Worm (Caenorhabditis elegans) whole organism, young adult: ENCODE data around the gene srbc-63.

Source experiments
- B0019.2 ChIP-seq: fragments of 200-800 bp; sonication (Bioruptor generic); conservative IDR thresholded peaks from 2 replicates; pipeline ENCODE4 v1.3.6; 2022; ENCODE audit warnings: missing genetic modification reagents, missing genetic modification characterization, missing compliant biosample characterization
- F22D6.2 ChIP-seq: sonication (generic microtip); optimal IDR thresholded peaks from 2 replicates; lab custom pipeline; 2016; ENCODE audit warnings: mild to moderate bottlenecking, missing genetic modification characterization, missing compliant biosample characterization
- T07F8.4 ChIP-seq: sonication (generic microtip); optimal IDR thresholded peaks from 2 replicates; lab custom pipeline; 2016; ENCODE audit warnings: mild to moderate bottlenecking, missing genetic modification characterization, moderate library complexity, missing compliant biosample characterization
- Y53G8AR.9 ChIP-seq: fragments of 200-800 bp; sonication (Bioruptor generic); conservative IDR thresholded peaks from 2 replicates; pipeline ENCODE4 v1.3.6; 2022; ENCODE audit warnings: missing genetic modification reagents, missing genetic modification characterization, missing compliant biosample characterization
- Y67H2A.10 ChIP-seq: fragments of 200-800 bp; sonication (Bioruptor generic); conservative IDR thresholded peaks from 2 replicates; pipeline ENCODE4 v1.3.6; 2022; ENCODE audit warnings: missing genetic modification reagents, missing genetic modification characterization, missing compliant biosample characterization
- Y79H2A.3 ChIP-seq: fragments of 200-800 bp; sonication (Bioruptor generic); conservative IDR thresholded peaks from 2 replicates; pipeline ENCODE4 v1.3.6; 2022; ENCODE audit warnings: missing genetic modification reagents, missing genetic modification characterization, missing compliant biosample characterization
- akir-1 ChIP-seq: fragments of 200-800 bp; sonication (Bioruptor generic); optimal IDR thresholded peaks from 2 replicates; lab custom pipeline; 2018; ENCODE audit warnings: mild to moderate bottlenecking, missing genetic modification characterization, moderate library complexity, missing compliant biosample characterization
- attf-6 ChIP-seq: fragments of 200-800 bp; sonication (Bioruptor generic); IDR thresholded peaks from 2 replicates; pipeline ENCODE4 v1.3.6; 2022; ENCODE audit warnings: missing genetic modification reagents, missing genetic modification characterization, missing compliant biosample characterization
- bed-2 ChIP-seq: fragments of 200-800 bp; sonication (Bioruptor generic); IDR thresholded peaks from 2 replicates; pipeline ENCODE4 v1.3.6; 2022; ENCODE audit warnings: missing genetic modification reagents, missing genetic modification characterization, missing compliant biosample characterization
- cebp-2 ChIP-seq: fragments of 200-800 bp; sonication (Bioruptor generic); IDR thresholded peaks from 2 replicates; pipeline ENCODE4 v1.3.6; 2022; ENCODE audit warnings: missing genetic modification characterization, missing compliant biosample characterization
- dpl-1 ChIP-seq: fragments of 150-350 bp; optimal IDR thresholded peaks from 2 replicates; lab custom pipeline; 2014; ENCODE audit warnings: missing biosample characterization, missing genetic modification reagents, missing genetic modification characterization
- ets-4 ChIP-seq: fragments of 200-800 bp; sonication (Bioruptor generic); optimal IDR thresholded peaks from 2 replicates; lab custom pipeline; 2018; ENCODE audit warnings: mild to moderate bottlenecking, missing genetic modification characterization, missing compliant biosample characterization
- gei-17 ChIP-seq: fragments of 200-800 bp; sonication (Bioruptor generic); optimal IDR thresholded peaks from 2 replicates; lab custom pipeline; 2018; ENCODE audit warnings: mild to moderate bottlenecking, missing genetic modification characterization, missing compliant biosample characterization
- him-1 ChIP-seq: sonication (generic microtip); optimal IDR thresholded peaks from 2 replicates; lab custom pipeline; 2016; ENCODE audit warnings: missing genotype, missing genetic modification reagents, missing genetic modification characterization, missing compliant biosample characterization
- hlh-12 ChIP-seq: sonication (generic microtip); optimal IDR thresholded peaks from 2 replicates; lab custom pipeline; 2016; ENCODE audit warnings: missing genetic modification characterization, missing compliant biosample characterization
- hrde-1 ChIP-seq: sonication (generic microtip); optimal IDR thresholded peaks from 2 replicates; lab custom pipeline; 2016; ENCODE audit warnings: missing genetic modification characterization, mild to moderate bottlenecking, missing compliant biosample characterization, moderate library complexity, missing genotype, missing genetic modification reagents, borderline replicate concordance
- let-607 ChIP-seq, 2 experiments: fragments of 200-800 bp in 1 of 2; sonication (Bioruptor generic) in 1 of 2; sonication (generic microtip) in 1 of 2; optimal IDR thresholded peaks; 2 replicates each; lab custom pipeline; 2016 to 2018; ENCODE audit warnings: mild to moderate bottlenecking in 2 of 2, missing compliant biosample characterization in 2 of 2, missing genetic modification characterization in 2 of 2, moderate library complexity in 2 of 2, missing genotype in 1 of 2
- lsl-1 ChIP-seq: fragments of 200-800 bp; sonication (Bioruptor generic); optimal IDR thresholded peaks from 2 replicates; lab custom pipeline; 2018; ENCODE audit warnings: mild to moderate bottlenecking, missing genetic modification characterization, moderate library complexity, missing compliant biosample characterization
- lsy-27 ChIP-seq: sonication (generic microtip); optimal IDR thresholded peaks from 2 replicates; lab custom pipeline; 2017; ENCODE audit warnings: missing genetic modification characterization, mild to moderate bottlenecking, missing compliant biosample characterization, antibody characterized with exemption, missing genotype, borderline replicate concordance; ENCODE audit not compliant: insufficient read depth
- madf-3 ChIP-seq: fragments of 200-800 bp; sonication (Bioruptor generic); IDR thresholded peaks from 2 replicates; pipeline ENCODE4 v1.3.6; 2022; ENCODE audit warnings: missing genetic modification reagents, missing genetic modification characterization, missing compliant biosample characterization
- mxl-1 ChIP-seq: sonication (generic microtip); optimal IDR thresholded peaks from 2 replicates; lab custom pipeline; 2016; ENCODE audit warnings: missing genetic modification characterization, missing compliant biosample characterization
- nfya-1 ChIP-seq: sonication (generic microtip); optimal IDR thresholded peaks from 2 replicates; lab custom pipeline; 2017; ENCODE audit warnings: antibody characterized with exemption, missing compliant biosample characterization, missing genetic modification characterization, borderline replicate concordance; ENCODE audit not compliant: insufficient read depth
- nhr-179 ChIP-seq: sonication (generic microtip); optimal IDR thresholded peaks from 2 replicates; lab custom pipeline; 2016; ENCODE audit warnings: mild to moderate bottlenecking, missing genetic modification characterization, missing compliant biosample characterization
- nhr-27 ChIP-seq: fragments of 200-800 bp; sonication (Bioruptor generic); optimal IDR thresholded peaks from 2 replicates; lab custom pipeline; 2018; ENCODE audit warnings: mild to moderate bottlenecking, missing genetic modification characterization, moderate library complexity, missing compliant biosample characterization
- nhr-80 ChIP-seq: sonication (generic microtip); optimal IDR thresholded peaks from 2 replicates; lab custom pipeline; 2016; ENCODE audit warnings: missing genetic modification characterization, missing compliant biosample characterization
- pha-4 ChIP-seq: fragments of 150-350 bp; sonication (generic microtip); optimal IDR thresholded peaks from 2 replicates; lab custom pipeline; 2014; ENCODE audit warnings: missing biosample characterization, missing genetic modification reagents, missing genetic modification characterization
- snpc-3.4 ChIP-seq: sonication (generic microtip); optimal IDR thresholded peaks from 2 replicates; lab custom pipeline; 2017; ENCODE audit warnings: missing genetic modification characterization, mild to moderate bottlenecking, missing compliant biosample characterization, antibody characterized with exemption, moderate library complexity, missing genotype, missing genetic modification reagents
- sptf-2 ChIP-seq: fragments of 200-800 bp; sonication (Bioruptor generic); optimal IDR thresholded peaks from 2 replicates; lab custom pipeline; 2018; ENCODE audit warnings: mild to moderate bottlenecking, missing genetic modification characterization, missing compliant biosample characterization
- zfh-2 ChIP-seq: fragments of 200-800 bp; sonication (Bioruptor generic); conservative IDR thresholded peaks from 2 replicates; pipeline ENCODE4 v1.3.6; 2022; ENCODE audit warnings: missing genetic modification reagents, missing genetic modification characterization, missing compliant biosample characterization
- ztf-18 ChIP-seq: sonication (generic microtip); optimal IDR thresholded peaks from 2 replicates; lab custom pipeline; 2016; ENCODE audit warnings: missing genotype, mild to moderate bottlenecking, missing genetic modification characterization, missing compliant biosample characterization
- ztf-25 ChIP-seq: fragments of 200-800 bp; sonication (Bioruptor generic); IDR thresholded peaks from 2 replicates; pipeline ENCODE4 v1.3.6; 2022; ENCODE audit warnings: missing genetic modification reagents, missing genetic modification characterization, missing compliant biosample characterization
- ztf-28 ChIP-seq: fragments of 200-800 bp; sonication (Bioruptor generic); IDR thresholded peaks from 2 replicates; pipeline ENCODE4 v1.3.6; 2022; ENCODE audit warnings: missing genetic modification reagents, missing genetic modification characterization, missing compliant biosample characterization
- ztf-3 ChIP-seq: fragments of 200-800 bp; sonication (Bioruptor generic); optimal IDR thresholded peaks from 2 replicates; lab custom pipeline; 2018; ENCODE audit warnings: mild to moderate bottlenecking, missing genetic modification characterization, missing compliant biosample characterization
- ztf-6 ChIP-seq: fragments of 200-800 bp; sonication (Bioruptor generic); IDR thresholded peaks from 2 replicates; pipeline ENCODE4 v1.3.6; 2022; ENCODE audit warnings: missing genetic modification reagents, missing genetic modification characterization, missing compliant biosample characterization

srbc-63 gene

DNA sequence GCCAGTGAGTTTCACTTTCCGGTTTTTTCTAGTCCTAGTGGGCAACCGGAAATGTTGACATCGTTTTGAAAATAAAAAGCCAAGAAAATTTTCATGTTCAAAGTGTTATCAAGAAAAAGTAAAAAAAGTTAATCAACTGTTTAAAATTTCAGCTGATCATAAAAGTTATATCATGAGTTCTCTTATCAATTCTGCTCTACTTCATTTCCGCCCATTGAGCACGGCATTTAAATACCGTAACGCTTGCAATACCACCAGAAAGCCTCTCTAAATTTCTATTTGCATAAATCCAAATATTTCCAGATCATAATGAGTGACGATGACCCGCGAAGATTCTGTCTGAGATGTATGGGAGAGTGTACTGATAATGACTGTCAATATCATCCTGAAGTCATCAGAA, 32.1 kb upstream of the srbc-63 start, which contains the start of gene T26H5.9:
Gene T26H5.9, plus strand, starts transcription at position 302 of the 400 bp plus-strand sequence.
- no peak for TF ChIP-seq gei-17 (GFP tag; lab: Kevin White, UChicago)
- TF ChIP-seq nhr-179 = no peak
- TF ChIP-seq nhr-80 (tag; lab: Kevin White, UChicago) = peak; percentile 2

DNA sequence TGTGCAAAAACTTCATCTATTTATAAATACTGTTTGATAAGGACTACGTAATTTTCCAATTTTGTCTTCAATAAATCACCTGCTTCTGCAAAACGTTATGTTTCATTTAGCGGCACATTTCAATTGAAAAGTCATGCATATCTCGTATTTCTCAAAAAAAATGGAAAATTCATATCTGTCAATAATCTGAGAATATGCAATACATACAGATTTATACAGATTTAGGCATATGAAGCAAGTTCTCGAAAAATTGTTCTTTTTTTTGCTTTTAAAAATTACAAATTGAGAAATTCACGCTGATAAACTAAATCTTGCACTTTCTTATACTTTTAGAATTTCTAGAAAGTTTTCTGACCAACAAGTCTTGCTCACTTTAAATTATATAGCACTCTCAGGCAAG, 31.7 kb upstream of the srbc-63 start, which contains the start of gene T26H5.11:
Gene T26H5.11, minus strand, starts transcription at position 101 of the 400 bp plus-strand sequence.
- no peak for TF ChIP-seq him-1 (tag; lab: Kevin White, UChicago)
- TF ChIP-seq Y53G8AR.9 (GFP tag; lab: Robert Waterston, UW) = no peak
- no peak for TF ChIP-seq zfh-2 (GFP tag; lab: Robert Waterston, UW)
- no peak for TF ChIP-seq hlh-12
- no peak for TF ChIP-seq attf-6 (GFP tag; lab: Robert Waterston, UW)
- TF ChIP-seq let-607 (tag; optimal IDR thresholded peaks at IDR 0.05; lab: Kevin White, UChicago) = no peak
- TF ChIP-seq hrde-1 (tag; lab: Kevin White, UChicago) = no peak
- TF ChIP-seq snpc-3.4 (tag; lab: Kevin White, UChicago) = no peak
- TF ChIP-seq akir-1 (GFP tag; lab: Kevin White, UChicago) = no peak
- TF ChIP-seq Y79H2A.3 = no peak
- no peak for TF ChIP-seq ztf-18 (tag; lab: Kevin White, UChicago)
- TF ChIP-seq T07F8.4 (tag; lab: Kevin White, UChicago) = no peak
- no peak for TF ChIP-seq ztf-25 (GFP tag; lab: Robert Waterston, UW)
- TF ChIP-seq ztf-6 (GFP tag; lab: Robert Waterston, UW) = no peak
- no peak for TF ChIP-seq nhr-27 (tag; lab: Kevin White, UChicago)

DNA sequence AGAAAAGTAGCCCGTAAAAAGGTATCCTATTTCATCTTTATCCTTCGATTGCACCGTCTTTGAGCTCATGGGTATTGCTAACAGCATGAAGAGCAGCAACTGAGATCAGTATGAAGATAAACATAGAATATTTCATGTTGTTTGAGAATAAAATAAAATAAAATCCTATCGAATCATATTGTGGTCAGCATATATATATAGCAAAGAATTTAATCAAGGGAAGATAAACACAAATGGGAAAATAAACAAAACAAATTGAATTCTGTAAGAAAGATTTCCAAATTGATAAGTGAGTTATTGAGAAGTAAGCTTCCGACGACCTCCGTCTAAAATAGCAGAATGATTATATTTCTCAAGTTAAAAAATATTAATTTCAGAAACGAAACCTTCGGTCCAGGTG, 31.2 kb upstream of the srbc-63 start, which contains the start of gene T26H5.10:
Gene T26H5.10, minus strand, starts transcription at position 101 of the 400 bp plus-strand sequence.
- no peak for TF ChIP-seq lsl-1
- no peak for TF ChIP-seq madf-3
- no peak for TF ChIP-seq F22D6.2 (tag; lab: Kevin White, UChicago)

DNA sequence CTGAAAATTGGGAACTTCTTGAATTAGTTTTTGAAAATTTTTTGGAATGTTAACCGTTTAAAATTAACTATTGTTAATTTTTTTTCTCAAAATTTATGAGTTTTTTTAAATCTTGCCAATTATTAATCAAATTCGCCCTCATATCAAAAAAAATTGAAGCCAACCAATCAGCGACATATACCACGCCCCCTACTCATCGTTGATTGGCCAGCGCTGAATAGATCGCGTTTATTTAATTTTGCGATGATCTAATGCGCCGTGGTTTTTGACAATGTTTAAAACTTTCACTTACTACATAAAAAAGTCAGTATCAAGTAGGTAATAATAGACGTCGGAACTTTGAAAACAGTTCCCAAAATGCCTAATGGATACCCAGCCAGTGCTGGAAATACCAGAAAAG, 29.9 kb upstream of the srbc-63 start:
- no peak for TF ChIP-seq B0019.2 (GFP tag; lab: Robert Waterston, UW)
- TF ChIP-seq ztf-18 (tag; lab: Kevin White, UChicago) = no peak
- TF ChIP-seq Y67H2A.10 (GFP tag; lab: Robert Waterston, UW) = no peak
- TF ChIP-seq sptf-2 (GFP tag; lab: Kevin White, UChicago) = no peak
- TF ChIP-seq dpl-1 (GFP tag; lab: Kevin White, UChicago) = no peak
- TF ChIP-seq bed-2 = no peak
- no peak for TF ChIP-seq ets-4 (GFP tag; lab: Kevin White, UChicago)
- TF ChIP-seq ztf-3 (GFP tag; lab: Kevin White, UChicago) = no peak
- TF ChIP-seq mxl-1 (tag; lab: Kevin White, UChicago) = no peak

DNA sequence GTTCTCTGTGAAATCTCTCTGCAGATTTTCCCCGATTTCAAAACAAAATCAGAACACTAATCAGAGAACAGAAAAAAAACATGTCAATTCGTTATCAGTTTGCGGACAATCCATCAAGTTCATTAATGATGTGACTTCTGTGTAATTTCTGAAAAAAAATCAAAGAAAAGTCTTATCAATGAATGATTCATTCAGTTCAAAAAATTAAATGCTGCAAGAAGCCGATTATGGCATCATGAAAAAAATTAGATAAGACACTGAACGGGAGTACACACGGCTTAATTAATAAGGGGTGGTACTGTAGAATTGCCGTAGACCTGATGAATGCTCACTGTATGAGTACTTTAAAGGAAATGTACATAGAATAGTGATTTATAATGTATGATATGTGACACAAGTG, 23.6 kb upstream of the srbc-63 start:
- TF ChIP-seq dpl-1 (GFP tag; lab: Kevin White, UChicago) (no peak), nhr-80 (tag; lab: Kevin White, UChicago) (peak; percentile 84)

DNA sequence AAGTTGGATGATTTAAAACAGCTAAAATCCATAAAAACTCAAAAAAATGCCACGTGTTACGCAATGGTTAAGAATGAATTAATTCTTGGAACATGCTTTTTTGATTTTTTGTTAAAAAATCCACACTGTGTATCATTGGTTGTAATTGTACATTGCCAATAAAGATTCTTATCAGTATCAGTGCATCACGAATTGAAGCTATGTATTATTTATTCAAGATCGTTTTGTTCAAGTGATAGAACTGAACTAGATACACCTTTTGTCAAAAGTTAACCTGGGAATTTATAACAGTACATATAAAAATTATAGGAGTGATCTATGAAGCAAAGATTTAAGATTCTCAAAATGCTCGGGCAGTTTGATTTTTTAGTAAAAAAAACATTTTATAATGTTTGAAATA, 22.1 kb upstream of the srbc-63 start:
- no peak for TF ChIP-seq ztf-28 (GFP tag; lab: Robert Waterston, UW)
- no peak for TF ChIP-seq let-607 (tag; optimal IDR thresholded peaks at IDR 0.05; lab: Kevin White, UChicago)
- TF ChIP-seq cebp-2 (GFP tag; lab: Robert Waterston, UW) = no peak
- no peak for TF ChIP-seq him-1 (tag; lab: Kevin White, UChicago)
- TF ChIP-seq B0019.2 (GFP tag; lab: Robert Waterston, UW) = no peak
- TF ChIP-seq lsy-27 (tag; lab: Kevin White, UChicago) = no peak
- TF ChIP-seq nhr-80 (tag; lab: Kevin White, UChicago) = no peak
- no peak for TF ChIP-seq nfya-1 (tag; lab: Kevin White, UChicago)
- no peak for TF ChIP-seq akir-1 (GFP tag; lab: Kevin White, UChicago)
- TF ChIP-seq pha-4 (tag; lab: Kevin White, UChicago) = no peak
